ENCODE assay signal across 2 fruit fly cellular contexts in the genomic region with DNA sequence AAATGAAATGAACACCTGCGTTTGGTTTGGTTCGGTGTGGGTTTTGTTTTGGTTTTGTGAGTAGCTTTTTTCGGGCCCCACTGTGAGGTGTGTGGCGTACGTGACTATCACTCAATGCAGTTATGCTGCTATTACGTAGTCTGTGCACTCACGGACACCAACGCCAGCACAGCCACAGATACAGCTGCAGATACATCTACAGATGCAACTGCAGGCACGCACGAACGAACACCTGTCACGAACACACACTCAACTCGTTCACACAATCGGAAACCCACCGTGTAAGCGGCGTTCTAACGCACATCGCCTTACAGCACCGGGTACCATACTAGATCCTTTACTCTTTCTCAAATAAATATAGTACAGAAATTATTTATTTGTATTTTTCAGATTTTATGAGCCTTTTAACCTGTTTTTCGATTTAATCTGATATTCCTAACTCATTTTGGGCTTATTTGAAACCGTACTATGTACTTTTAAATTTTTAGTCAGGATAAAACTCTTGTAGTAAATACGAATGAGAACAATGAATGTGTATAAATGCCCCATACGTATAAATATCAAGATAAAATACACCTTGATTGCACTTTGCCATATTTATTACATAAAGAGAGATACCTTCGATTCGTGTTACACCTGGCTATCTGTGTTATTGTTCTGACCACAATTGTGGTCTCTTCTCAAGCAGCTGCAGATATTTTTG.
TF ChIP-seq lines count a peak whose summit lies in the region.

No protein-coding gene starts in this region.

TF ChIP-seq in whole organism, embryonic, 481 proteins besides CTCF, POLR2A, EP300 and RAD21 (continued from another document and continues in another):
- no peak for TF ChIP-seq ind (GFP tag; optimal IDR thresholded peaks at IDR 0.05; lab: Kevin White, UChicago)
- no peak for TF ChIP-seq HmgZ (tag; optimal IDR thresholded peaks at IDR 0.05; lab: Kevin White, UChicago)
- peak; percentile 26 for TF ChIP-seq Sox100B (GFP tag; optimal IDR thresholded peaks at IDR 0.05; lab: Kevin White, UChicago)
- peak; percentile 43 for TF ChIP-seq CG14710 (tag; optimal IDR thresholded peaks at IDR 0.05; lab: Kevin White, UChicago)
- peak; percentile 40 for TF ChIP-seq CG7556 (GFP tag; optimal IDR thresholded peaks at IDR 0.05; lab: Kevin White, UChicago)
- peak; percentile 66 for TF ChIP-seq dmrt11E (tag; optimal IDR thresholded peaks at IDR 0.05; lab: Kevin White, UChicago)
- no peak for TF ChIP-seq wek (GFP tag; optimal IDR thresholded peaks at IDR 0.05; lab: Kevin White, UChicago)
- no peak for TF ChIP-seq HHEX (GFP tag; optimal IDR thresholded peaks at IDR 0.05; lab: Kevin White, UChicago)
- peak; percentile 36 to 47 for TF ChIP-seq bsh (GFP tag; optimal IDR thresholded peaks at IDR 0.05; lab: Kevin White, UChicago)
- no peak for TF ChIP-seq Ets97D (GFP tag; optimal IDR thresholded peaks at IDR 0.05; lab: Kevin White, UChicago)
- TF ChIP-seq CG10979 (tag; optimal IDR thresholded peaks at IDR 0.05; lab: Kevin White, UChicago) = peak; percentile 57
- peak; percentile 59 for TF ChIP-seq ac (GFP tag; optimal IDR thresholded peaks at IDR 0.05; lab: Kevin White, UChicago)
- no peak for TF ChIP-seq sens-2 (GFP tag; IDR thresholded peaks at IDR 0.05; lab: Robert Waterston, UW)
- TF ChIP-seq CG8924 (tag; optimal IDR thresholded peaks at IDR 0.05; lab: Kevin White, UChicago) = no peak
- TF ChIP-seq sc (optimal IDR thresholded peaks at IDR 0.05; lab: Kevin White, UChicago) = no peak
- TF ChIP-seq sc (GFP tag; optimal IDR thresholded peaks at IDR 0.05; lab: Kevin White, UChicago) = peak; percentile 35
- TF ChIP-seq CG30403 (GFP tag; optimal IDR thresholded peaks at IDR 0.05; lab: Kevin White, UChicago) = peak; percentile 26
- no peak for TF ChIP-seq Jarid2 (GFP tag; optimal IDR thresholded peaks at IDR 0.05; lab: Kevin White, UChicago)
- TF ChIP-seq CG31441 (GFP tag; IDR thresholded peaks at IDR 0.05; lab: Robert Waterston, UW) = peak; percentile 33; the same call in 1 of the 2 replicates
- no peak for TF ChIP-seq CG15269 (tag; optimal IDR thresholded peaks at IDR 0.05; lab: Kevin White, UChicago)
- TF ChIP-seq Chrac-16 (GFP tag; optimal IDR thresholded peaks at IDR 0.05; lab: Kevin White, UChicago) = no peak
- TF ChIP-seq pan (optimal IDR thresholded peaks at IDR 0.05; lab: Kevin White, UChicago) = no peak
- peak in 1 of 2 experiments; percentile 21 for TF ChIP-seq pan (GFP tag; optimal IDR thresholded peaks at IDR 0.05 in 1 of 2, IDR thresholded peaks at IDR 0.05 in 1 of 2)
- TF ChIP-seq CG13296 (GFP tag; optimal IDR thresholded peaks at IDR 0.05; lab: Kevin White, UChicago) = no peak
- peak; percentile 11 for TF ChIP-seq CG12391 (tag; optimal IDR thresholded peaks at IDR 0.05; lab: Kevin White, UChicago)
- peak; percentile 93 for TF ChIP-seq sens (GFP tag; lab: Kevin White, UChicago)
- no peak; the same call in 2 of the 3 replicates for TF ChIP-seq CG11695 (GFP tag; IDR thresholded peaks at IDR 0.05; lab: Robert Waterston, UW)
- no peak for TF ChIP-seq CG17328 (GFP tag; IDR thresholded peaks at IDR 0.05; lab: Robert Waterston, UW)
- TF ChIP-seq nerfin-2 (GFP tag; IDR thresholded peaks at IDR 0.05; lab: Robert Waterston, UW; ENCODE audit: partially characterized antibody) = no peak
- TF ChIP-seq PHDP (tag; optimal IDR thresholded peaks at IDR 0.05; lab: Kevin White, UChicago) = peak; percentile 32
- TF ChIP-seq Drgx (GFP tag; IDR thresholded peaks at IDR 0.05; lab: Robert Waterston, UW) = peak; percentile 11; the same call in 1 of the 2 replicates
- peak; percentile 21 for TF ChIP-seq CG2678 (tag; optimal IDR thresholded peaks at IDR 0.05; lab: Kevin White, UChicago)
- peak; percentile 7 for TF ChIP-seq BEAF-32 (GFP tag; optimal IDR thresholded peaks at IDR 0.05; lab: Kevin White, UChicago)
- peak; percentile 21 for TF ChIP-seq Med (GFP tag; lab: Kevin White, UChicago)
- no peak for TF ChIP-seq grau (tag; optimal IDR thresholded peaks at IDR 0.05; lab: Kevin White, UChicago)
- TF ChIP-seq crp (GFP tag; optimal IDR thresholded peaks at IDR 0.05; lab: Kevin White, UChicago) = no peak
- TF ChIP-seq lov (optimal IDR thresholded peaks at IDR 0.05; lab: Kevin White, UChicago) = no peak
- TF ChIP-seq lov (GFP tag; IDR thresholded peaks at IDR 0.05; lab: Robert Waterston, UW) = no peak
- TF ChIP-seq CG12744 (GFP tag; optimal IDR thresholded peaks at IDR 0.05; lab: Kevin White, UChicago) = no peak
- TF ChIP-seq CG7839 (tag; optimal IDR thresholded peaks at IDR 0.05; lab: Kevin White, UChicago) = peak; percentile 37
- TF ChIP-seq CG10462 (GFP tag; optimal IDR thresholded peaks at IDR 0.05; lab: Kevin White, UChicago) = no peak
- peak; percentile 37 for TF ChIP-seq Oli (tag; optimal IDR thresholded peaks at IDR 0.05; lab: Kevin White, UChicago)
- peak in 1 of 2 experiments; percentile 17 for TF ChIP-seq chif (GFP tag; optimal IDR thresholded peaks at IDR 0.05; lab: Kevin White, UChicago)
- TF ChIP-seq lola (GFP tag; optimal IDR thresholded peaks at IDR 0.05; lab: Kevin White, UChicago) = peak in 1 of 3 experiments; percentile 69
- 0 out of 3 replicates have a peak, but pooled peaks have one; percentile 22 for TF ChIP-seq row (GFP tag; IDR thresholded peaks at IDR 0.05; lab: Robert Waterston, UW)
- peak; percentile 86 for TF ChIP-seq CG11696 (GFP tag; IDR thresholded peaks at IDR 0.05; lab: Robert Waterston, UW)
- peak; percentile 44 for TF ChIP-seq CG15696 (tag; optimal IDR thresholded peaks at IDR 0.05; lab: Kevin White, UChicago)
- peak; percentile 51 for TF ChIP-seq gem (tag; optimal IDR thresholded peaks at IDR 0.05; lab: Kevin White, UChicago)
- no peak for TF ChIP-seq CG16813 (GFP tag; IDR thresholded peaks at IDR 0.05; lab: Robert Waterston, UW; ENCODE audit: partially characterized antibody)
- TF ChIP-seq cg (GFP tag; optimal IDR thresholded peaks at IDR 0.05; lab: Kevin White, UChicago) = peak; percentile 77
- no peak for TF ChIP-seq CG10543 (GFP tag; optimal IDR thresholded peaks at IDR 0.05; lab: Kevin White, UChicago)
- no peak for TF ChIP-seq CG2875 (GFP tag; optimal IDR thresholded peaks at IDR 0.05; lab: Kevin White, UChicago)
- TF ChIP-seq fu2 (GFP tag; optimal IDR thresholded peaks at IDR 0.05; lab: Kevin White, UChicago) = no peak
- TF ChIP-seq CG15601 (tag; optimal IDR thresholded peaks at IDR 0.05; lab: Kevin White, UChicago) = peak; percentile 22
- TF ChIP-seq CG12236 (GFP tag; optimal IDR thresholded peaks at IDR 0.05; lab: Kevin White, UChicago) = no peak
- no peak for TF ChIP-seq Gug (GFP tag; IDR thresholded peaks at IDR 0.05; lab: Robert Waterston, UW)
- no peak for TF ChIP-seq Hr78 (GFP tag; optimal IDR thresholded peaks at IDR 0.05; lab: Kevin White, UChicago)
- peak; percentile 71 for TF ChIP-seq CG18262 (tag; optimal IDR thresholded peaks at IDR 0.05; lab: Kevin White, UChicago)
- peak; percentile 32 for TF ChIP-seq CG10267 (tag; optimal IDR thresholded peaks at IDR 0.05; lab: Kevin White, UChicago)
- TF ChIP-seq CG4424 (GFP tag; optimal IDR thresholded peaks at IDR 0.05; lab: Kevin White, UChicago) = peak; percentile 20
- TF ChIP-seq CG17361 (GFP tag; IDR thresholded peaks at IDR 0.05; lab: Robert Waterston, UW) = peak; percentile 47; the same call in 2 of the 3 replicates
- TF ChIP-seq CG32772 (GFP tag; IDR thresholded peaks at IDR 0.05; lab: Robert Waterston, UW) = no peak

TF ChIP-seq in whole organism, prepupa, 60 proteins besides CTCF, POLR2A, EP300 and RAD21 (continued from another document):
- peak; percentile 31 for TF ChIP-seq acj6 (GFP tag; optimal IDR thresholded peaks at IDR 0.05; lab: Kevin White, UChicago)
- no peak for TF ChIP-seq CG8319 (GFP tag; optimal IDR thresholded peaks at IDR 0.05; lab: Kevin White, UChicago)
- peak; percentile 54 for TF ChIP-seq CG31627 (GFP tag; optimal IDR thresholded peaks at IDR 0.05; lab: Kevin White, UChicago)
- TF ChIP-seq Lpt (GFP tag; optimal IDR thresholded peaks at IDR 0.05; lab: Kevin White, UChicago) = peak; percentile 57
- peak; percentile 35 for TF ChIP-seq CG3919 (GFP tag; optimal IDR thresholded peaks at IDR 0.05; lab: Kevin White, UChicago)
- TF ChIP-seq CG6276 (GFP tag; optimal IDR thresholded peaks at IDR 0.05; lab: Kevin White, UChicago) = peak; percentile 55
- peak; percentile 82 for TF ChIP-seq Eip78C (GFP tag; lab: Kevin White, UChicago)
- TF ChIP-seq Ets21C (GFP tag; optimal IDR thresholded peaks at IDR 0.05; lab: Kevin White, UChicago) = peak; percentile 40
- peak; percentile 51 for TF ChIP-seq CG8119 (GFP tag; IDR thresholded peaks at IDR 0.05; lab: Robert Waterston, UW)
- peak; percentile 52 for TF ChIP-seq Hr4 (GFP tag; optimal IDR thresholded peaks at IDR 0.05; lab: Kevin White, UChicago)
- TF ChIP-seq pdm3 (GFP tag; optimal IDR thresholded peaks at IDR 0.05; lab: Kevin White, UChicago) = peak; percentile 37
- TF ChIP-seq Eip93F (GFP tag; optimal IDR thresholded peaks at IDR 0.05; lab: Kevin White, UChicago) = no peak
- no peak for TF ChIP-seq eg (GFP tag; IDR thresholded peaks at IDR 0.05; lab: Robert Waterston, UW)
- peak; percentile 40 for TF ChIP-seq achi (GFP tag; optimal IDR thresholded peaks at IDR 0.05; lab: Kevin White, UChicago)
- TF ChIP-seq Met (GFP tag; optimal IDR thresholded peaks at IDR 0.05; lab: Kevin White, UChicago) = peak; percentile 72
- TF ChIP-seq Smox (GFP tag; optimal IDR thresholded peaks at IDR 0.05; lab: Kevin White, UChicago) = peak; percentile 54
- TF ChIP-seq CG32006 (GFP tag; optimal IDR thresholded peaks at IDR 0.05; lab: Kevin White, UChicago) = peak; percentile 75
- peak; percentile 16 for TF ChIP-seq CG10669 (GFP tag; optimal IDR thresholded peaks at IDR 0.05; lab: Kevin White, UChicago)
- peak; percentile 37 for TF ChIP-seq CG16779 (tag; optimal IDR thresholded peaks at IDR 0.05; lab: Kevin White, UChicago)
- peak in 1 of 2 experiments; percentile 74 for TF ChIP-seq salr (GFP tag; optimal IDR thresholded peaks at IDR 0.05; lab: Kevin White, UChicago)
- TF ChIP-seq CG11762 (GFP tag; optimal IDR thresholded peaks at IDR 0.05; lab: Kevin White, UChicago; ENCODE audit: insufficient read depth) = peak; percentile 40
- no peak for TF ChIP-seq dac (GFP tag; optimal IDR thresholded peaks at IDR 0.05; lab: Kevin White, UChicago)
- TF ChIP-seq OdsH (GFP tag; optimal IDR thresholded peaks at IDR 0.05; lab: Kevin White, UChicago) = peak; percentile 51
- TF ChIP-seq CG9139 (GFP tag; optimal IDR thresholded peaks at IDR 0.05; lab: Kevin White, UChicago) = no peak
- TF ChIP-seq CG6792 (GFP tag; optimal IDR thresholded peaks at IDR 0.05; lab: Kevin White, UChicago) = peak; percentile 38
- TF ChIP-seq Ets96B (tag; optimal IDR thresholded peaks at IDR 0.05; lab: Kevin White, UChicago) = peak; percentile 39
- TF ChIP-seq Hr39 (GFP tag; optimal IDR thresholded peaks at IDR 0.05; lab: Kevin White, UChicago) = peak; percentile 38
- TF ChIP-seq CG34406 (GFP tag; optimal IDR thresholded peaks at IDR 0.05; lab: Kevin White, UChicago) = no peak
- peak; percentile 46 for TF ChIP-seq vri (GFP tag; optimal IDR thresholded peaks at IDR 0.05; lab: Kevin White, UChicago)
- TF ChIP-seq lz (GFP tag; optimal IDR thresholded peaks at IDR 0.05; lab: Kevin White, UChicago) = peak; percentile 53
- TF ChIP-seq Sox15 (GFP tag; optimal IDR thresholded peaks at IDR 0.05; lab: Kevin White, UChicago) = no peak
- no peak for TF ChIP-seq fd59A (GFP tag; optimal IDR thresholded peaks at IDR 0.05; lab: Kevin White, UChicago)
- no peak for TF ChIP-seq fkh (GFP tag; optimal IDR thresholded peaks at IDR 0.05; lab: Kevin White, UChicago)
- 0 out of 2 replicates have a peak, but pooled peaks have one; percentile 7 for TF ChIP-seq CG15336 (GFP tag; IDR thresholded peaks at IDR 0.05; lab: Robert Waterston, UW)
- peak; percentile 54 for TF ChIP-seq CG10631 (GFP tag; optimal IDR thresholded peaks at IDR 0.05; lab: Kevin White, UChicago)
- no peak for TF ChIP-seq CG1621 (tag; optimal IDR thresholded peaks at IDR 0.05; lab: Kevin White, UChicago)
- 0 out of 2 replicates have a peak, but pooled peaks have one; percentile 38 for TF ChIP-seq Gug (GFP tag; IDR thresholded peaks at IDR 0.05; lab: Robert Waterston, UW)
- TF ChIP-seq svp (GFP tag; lab: Kevin White, UChicago) = peak; percentile 64
- TF ChIP-seq ss (GFP tag; optimal IDR thresholded peaks at IDR 0.05; lab: Kevin White, UChicago) = peak in 1 of 2 experiments; percentile 29
- TF ChIP-seq Eip75B (GFP tag; optimal IDR thresholded peaks at IDR 0.05; lab: Kevin White, UChicago) = peak; percentile 24
